ENCODE assay signal across 1 fruit fly cellular context in genomic region chr3L:4976059-4976823, dm6.
TF ChIP-seq lines count a peak whose summit lies in the region.

No protein-coding gene starts in this region.

TF ChIP-seq in whole organism, embryonic, 481 proteins besides CTCF, POLR2A, EP300 and RAD21 (continued from another document):
- TF ChIP-seq CG16779 (GFP tag; IDR thresholded peaks at IDR 0.05; lab: Robert Waterston, UW) (no peak), croc (GFP tag; conservative IDR thresholded peaks at IDR 0.05; lab: Robert Waterston, UW) (no peak), D (optimal IDR thresholded peaks at IDR 0.05; lab: Kevin White, UChicago) (peak; percentile 38), D (GFP tag; optimal IDR thresholded peaks at IDR 0.05; lab: Kevin White, UChicago) (no peak), yki (optimal IDR thresholded peaks at IDR 0.05; lab: Kevin White, UChicago) (peak; percentile 94), Deaf1 (tag; optimal IDR thresholded peaks at IDR 0.05; lab: Kevin White, UChicago) (peak; percentile 79), danr (GFP tag; IDR thresholded peaks at IDR 0.05; lab: Robert Waterston, UW) (no peak), CG10462 (GFP tag; optimal IDR thresholded peaks at IDR 0.05; lab: Kevin White, UChicago) (peak; percentile 51), CG7786 (GFP tag; optimal IDR thresholded peaks at IDR 0.05; lab: Kevin White, UChicago) (no peak), Jarid2 (GFP tag; optimal IDR thresholded peaks at IDR 0.05; lab: Kevin White, UChicago) (peak; percentile 93)
